Worm (Caenorhabditis elegans) whole organism, young adult: ENCODE data around the gene K01A6.6.

Experiments used
- B0019.2 ChIP-seq: fragments of 200-800 bp; sonication (Bioruptor generic); conservative IDR thresholded peaks from 2 replicates; pipeline ENCODE4 v1.3.6; 2022; ENCODE audit warnings: missing genetic modification reagents, missing genetic modification characterization, missing compliant biosample characterization
- B0336.3 ChIP-seq: fragments of 200-800 bp; sonication (Bioruptor generic); IDR thresholded peaks from 2 replicates; pipeline ENCODE4 v1.3.6; 2022; ENCODE audit warnings: missing genetic modification characterization, missing compliant biosample characterization
- D2030.7 ChIP-seq: fragments of 200-800 bp; sonication (Bioruptor generic); IDR thresholded peaks from 2 replicates; pipeline ENCODE4 v1.3.6; 2022; ENCODE audit warnings: missing genetic modification reagents, missing genetic modification characterization, missing compliant biosample characterization
- F10E7.11 ChIP-seq: sonication (generic microtip); optimal IDR thresholded peaks from 2 replicates; lab custom pipeline; 2017; ENCODE audit warnings: mild to moderate bottlenecking, missing genetic modification characterization, moderate library complexity, missing compliant biosample characterization
- F37B4.10 ChIP-seq: fragments of 200-800 bp; sonication (Bioruptor generic); IDR thresholded peaks from 2 replicates; pipeline ENCODE4 v1.3.6; 2022; ENCODE audit warnings: missing genetic modification characterization, missing compliant biosample characterization
- K11D2.4 ChIP-seq: fragments of 200-800 bp; sonication (Bioruptor generic); IDR thresholded peaks from 2 replicates; pipeline ENCODE4 v1.3.6; 2022; ENCODE audit warnings: missing genetic modification reagents, missing genetic modification characterization, missing compliant biosample characterization
- Y53G8AR.9 ChIP-seq: fragments of 200-800 bp; sonication (Bioruptor generic); conservative IDR thresholded peaks from 2 replicates; pipeline ENCODE4 v1.3.6; 2022; ENCODE audit warnings: missing genetic modification reagents, missing genetic modification characterization, missing compliant biosample characterization
- Y56A3A.18 ChIP-seq: fragments of 200-800 bp; sonication (Bioruptor generic); IDR thresholded peaks from 2 replicates; pipeline ENCODE4 v1.3.6; 2022; ENCODE audit warnings: missing genetic modification reagents, missing genetic modification characterization, missing compliant biosample characterization
- Y79H2A.3 ChIP-seq: fragments of 200-800 bp; sonication (Bioruptor generic); conservative IDR thresholded peaks from 2 replicates; pipeline ENCODE4 v1.3.6; 2022; ENCODE audit warnings: missing genetic modification reagents, missing genetic modification characterization, missing compliant biosample characterization
- attf-6 ChIP-seq: fragments of 200-800 bp; sonication (Bioruptor generic); IDR thresholded peaks from 2 replicates; pipeline ENCODE4 v1.3.6; 2022; ENCODE audit warnings: missing genetic modification reagents, missing genetic modification characterization, missing compliant biosample characterization
- bed-1 ChIP-seq: fragments of 200-800 bp; sonication (Bioruptor generic); IDR thresholded peaks from 2 replicates; pipeline ENCODE4 v1.3.6; 2022; ENCODE audit warnings: missing genetic modification reagents, missing genetic modification characterization, missing compliant biosample characterization
- bed-2 ChIP-seq: fragments of 200-800 bp; sonication (Bioruptor generic); IDR thresholded peaks from 2 replicates; pipeline ENCODE4 v1.3.6; 2022; ENCODE audit warnings: missing genetic modification reagents, missing genetic modification characterization, missing compliant biosample characterization
- cebp-1 ChIP-seq, 2 experiments: fragments of 200-800 bp in 1 of 2; sonication (Bioruptor generic) in 1 of 2; sonication (generic microtip) in 1 of 2; IDR thresholded peaks in 1 of 2; optimal IDR thresholded peaks in 1 of 2; 2 replicates each; pipeline versions ENCODE4 v1.3.6 to Lab custom; 2017 to 2022; ENCODE audit warnings: missing compliant biosample characterization in 2 of 2, missing genetic modification characterization in 2 of 2, mild to moderate bottlenecking in 1 of 2, missing genetic modification reagents in 1 of 2, moderate library complexity in 1 of 2
- cebp-2 ChIP-seq: fragments of 200-800 bp; sonication (Bioruptor generic); IDR thresholded peaks from 2 replicates; pipeline ENCODE4 v1.3.6; 2022; ENCODE audit warnings: missing genetic modification characterization, missing compliant biosample characterization
- ceh-100 ChIP-seq: fragments of 200-800 bp; sonication (Bioruptor generic); IDR thresholded peaks from 2 replicates; pipeline ENCODE4 v1.3.6; 2022; ENCODE audit warnings: missing genetic modification reagents, missing genetic modification characterization, missing compliant biosample characterization
- dpl-1 ChIP-seq: fragments of 150-350 bp; optimal IDR thresholded peaks from 2 replicates; lab custom pipeline; 2014; ENCODE audit warnings: missing biosample characterization, missing genetic modification reagents, missing genetic modification characterization
- efl-1 ChIP-seq: fragments of 150-350 bp; optimal IDR thresholded peaks from 2 replicates; lab custom pipeline; 2014; ENCODE audit warnings: missing biosample characterization, missing genetic modification reagents, missing genetic modification characterization
- egl-44 ChIP-seq: fragments of 200-800 bp; sonication (Bioruptor generic); IDR thresholded peaks from 2 replicates; pipeline ENCODE4 v1.3.6; 2022; ENCODE audit warnings: missing genetic modification reagents, missing genetic modification characterization, missing compliant biosample characterization
- ets-4 ChIP-seq: fragments of 200-800 bp; sonication (Bioruptor generic); optimal IDR thresholded peaks from 2 replicates; lab custom pipeline; 2018; ENCODE audit warnings: mild to moderate bottlenecking, missing genetic modification characterization, missing compliant biosample characterization
- him-1 ChIP-seq: sonication (generic microtip); optimal IDR thresholded peaks from 2 replicates; lab custom pipeline; 2016; ENCODE audit warnings: missing genotype, missing genetic modification reagents, missing genetic modification characterization, missing compliant biosample characterization
- hlh-26 ChIP-seq: fragments of 200-800 bp; sonication (Bioruptor generic); conservative IDR thresholded peaks from 2 replicates; pipeline ENCODE4 v1.3.6; 2022; ENCODE audit warnings: missing genetic modification reagents, missing genetic modification characterization, missing compliant biosample characterization
- let-607 ChIP-seq, 2 experiments: fragments of 200-800 bp in 1 of 2; sonication (Bioruptor generic) in 1 of 2; sonication (generic microtip) in 1 of 2; optimal IDR thresholded peaks; 2 replicates each; lab custom pipeline; 2016 to 2018; ENCODE audit warnings: mild to moderate bottlenecking in 2 of 2, missing compliant biosample characterization in 2 of 2, missing genetic modification characterization in 2 of 2, moderate library complexity in 2 of 2, missing genotype in 1 of 2
- lin-40 ChIP-seq: sonication (generic microtip); optimal IDR thresholded peaks from 2 replicates; lab custom pipeline; 2016; ENCODE audit warnings: missing genetic modification characterization, mild to moderate bottlenecking, missing compliant biosample characterization, missing genotype, missing genetic modification reagents
- lin-54 ChIP-seq: fragments of 200-800 bp; sonication (Bioruptor generic); optimal IDR thresholded peaks from 2 replicates; lab custom pipeline; 2018; ENCODE audit warnings: mild to moderate bottlenecking, missing genetic modification characterization, missing compliant biosample characterization
- lir-1 ChIP-seq: fragments of 200-800 bp; sonication (Bioruptor generic); conservative IDR thresholded peaks from 2 replicates; pipeline ENCODE4 v1.3.6; 2022; ENCODE audit warnings: missing genetic modification reagents, missing genetic modification characterization, missing compliant biosample characterization
- lsy-27 ChIP-seq: sonication (generic microtip); optimal IDR thresholded peaks from 2 replicates; lab custom pipeline; 2017; ENCODE audit warnings: missing genetic modification characterization, mild to moderate bottlenecking, missing compliant biosample characterization, antibody characterized with exemption, missing genotype, borderline replicate concordance; ENCODE audit not compliant: insufficient read depth
- madf-8 ChIP-seq: fragments of 200-800 bp; sonication (Bioruptor generic); conservative IDR thresholded peaks from 2 replicates; pipeline ENCODE4 v1.3.6; 2022; ENCODE audit warnings: missing genetic modification reagents, missing genetic modification characterization, missing compliant biosample characterization
- mcd-1 ChIP-seq: fragments of 200-800 bp; sonication (Bioruptor generic); IDR thresholded peaks from 2 replicates; pipeline ENCODE4 v1.3.6; 2022; ENCODE audit warnings: missing genetic modification reagents, missing genetic modification characterization, missing compliant biosample characterization
- mxl-1 ChIP-seq: sonication (generic microtip); optimal IDR thresholded peaks from 2 replicates; lab custom pipeline; 2016; ENCODE audit warnings: missing genetic modification characterization, missing compliant biosample characterization
- nhr-120 ChIP-seq: fragments of 200-800 bp; sonication (Bioruptor generic); IDR thresholded peaks from 2 replicates; pipeline ENCODE4 v1.3.6; 2022; ENCODE audit warnings: missing genetic modification characterization, missing compliant biosample characterization
- nhr-179 ChIP-seq: sonication (generic microtip); optimal IDR thresholded peaks from 2 replicates; lab custom pipeline; 2016; ENCODE audit warnings: mild to moderate bottlenecking, missing genetic modification characterization, missing compliant biosample characterization
- nhr-80 ChIP-seq: sonication (generic microtip); optimal IDR thresholded peaks from 2 replicates; lab custom pipeline; 2016; ENCODE audit warnings: missing genetic modification characterization, missing compliant biosample characterization
- pbrm-1 ChIP-seq: fragments of 200-800 bp; sonication (Bioruptor generic); IDR thresholded peaks from 2 replicates; pipeline ENCODE4 v1.3.6; 2022; ENCODE audit warnings: missing genetic modification reagents, missing genetic modification characterization, missing compliant biosample characterization
- rpc-1 ChIP-seq, 2 experiments: fragments of 150-350 bp in 1 of 2; sonication (generic microtip) in 1 of 2; optimal IDR thresholded peaks; 2 replicates each; lab custom pipeline; 2014 to 2018; ENCODE audit warnings: missing biosample characterization in 1 of 2, missing genetic modification characterization in 1 of 2, missing genetic modification reagents in 1 of 2, missing genotype in 1 of 2
- snpc-4 ChIP-seq, 5 experiments: fragments of 150-350 bp in 1 of 5; sonication (generic microtip) in 4 of 5; optimal IDR thresholded peaks; 2 replicates each; lab custom pipeline; 2014 to 2018; ENCODE audit warnings: missing genetic modification characterization in 5 of 5, missing biosample characterization in 3 of 5, antibody characterized with exemption in 2 of 5, mild to moderate bottlenecking in 2 of 5, missing compliant biosample characterization in 2 of 5, missing genotype in 2 of 5, moderate library complexity in 2 of 5, missing genetic modification reagents in 1 of 5
- tbx-9 ChIP-seq: sonication (generic microtip); optimal IDR thresholded peaks from 2 replicates; lab custom pipeline; 2016; ENCODE audit warnings: borderline replicate concordance, missing genetic modification characterization, inconsistent platforms, missing compliant biosample characterization
- tlf-1 ChIP-seq: fragments of 200-800 bp; sonication (Bioruptor generic); optimal IDR thresholded peaks from 2 replicates; lab custom pipeline; 2018; ENCODE audit warnings: mild to moderate bottlenecking, missing genetic modification characterization, missing compliant biosample characterization
- ztf-28 ChIP-seq: fragments of 200-800 bp; sonication (Bioruptor generic); IDR thresholded peaks from 2 replicates; pipeline ENCODE4 v1.3.6; 2022; ENCODE audit warnings: missing genetic modification reagents, missing genetic modification characterization, missing compliant biosample characterization
- ztf-3 ChIP-seq: fragments of 200-800 bp; sonication (Bioruptor generic); optimal IDR thresholded peaks from 2 replicates; lab custom pipeline; 2018; ENCODE audit warnings: mild to moderate bottlenecking, missing genetic modification characterization, missing compliant biosample characterization

The K01A6.6 gene

ce11 chrIV:11692071-11692673, 43.0 kb upstream of the K01A6.6 start (continued):
- TF ChIP-seq nhr-80 (tag; lab: Kevin White, UChicago) (peak; percentile 98), Y56A3A.18 (peak; percentile 45; the same call in 1 of the 2 replicates), pbrm-1 (GFP tag; lab: Robert Waterston, UW) (peak; percentile 42; the same call in 1 of the 2 replicates), Y53G8AR.9 (GFP tag; lab: Robert Waterston, UW) (no peak), snpc-4 (GFP tag; optimal IDR thresholded peaks at IDR 0.05; lab: Kevin White, UChicago) (no peak), snpc-4 (tag; optimal IDR thresholded peaks at IDR 0.05; lab: Kevin White, UChicago) (peak in 3 of 4 experiments; percentile 15 to 43 (median 25)), lin-54 (GFP tag; lab: Kevin White, UChicago) (peak; percentile 34)
- TF ChIP-seq, all 124 proteins: peak for 36

- no peak for TF ChIP-seq hlh-26 (GFP tag; lab: Robert Waterston, UW)
- no peak for TF ChIP-seq B0336.3
- TF ChIP-seq lin-40 (tag; lab: Kevin White, UChicago), result no peak
- no peak for TF ChIP-seq ztf-3 (GFP tag; lab: Kevin White, UChicago)
- TF ChIP-seq, all 124 proteins: peak for 0
These were observed 41.6 kb upstream of the K01A6.6 start, which contains the start of gene ZK792.12 for ce11 chrIV:11693493-11693892. ZK792.12 (plus strand) TSS chrIV:11693793.

ce11 chrIV:11694143-11694542, 41.0 kb upstream of the K01A6.6 start, which contains the start of gene ZK792.7:
ZK792.7 (plus strand) TSS chrIV:11694443.
- TF ChIP-seq mxl-1 (tag; lab: Kevin White, UChicago) (no peak), D2030.7 (no peak), lsy-27 (tag; lab: Kevin White, UChicago) (no peak), ztf-3 (GFP tag; lab: Kevin White, UChicago) (no peak), ceh-100 (GFP tag; lab: Robert Waterston, UW) (no peak), attf-6 (no peak), Y53G8AR.9 (GFP tag; lab: Robert Waterston, UW) (no peak), ztf-28 (GFP tag; lab: Robert Waterston, UW) (no peak), cebp-1 (GFP tag; IDR thresholded peaks at IDR 0.05; lab: Robert Waterston, UW) (no peak), cebp-1 (tag; optimal IDR thresholded peaks at IDR 0.05; lab: Kevin White, UChicago) (no peak), bed-2 (no peak), rpc-1 (optimal IDR thresholded peaks at IDR 0.05; lab: Kevin White, UChicago) (no peak), rpc-1 (tag; optimal IDR thresholded peaks at IDR 0.05; lab: Kevin White, UChicago) (no peak), snpc-4 (GFP tag; optimal IDR thresholded peaks at IDR 0.05; lab: Kevin White, UChicago) (no peak), snpc-4 (tag; optimal IDR thresholded peaks at IDR 0.05; lab: Kevin White, UChicago) (no peak), cebp-2 (no peak), efl-1 (no peak), lir-1 (GFP tag; lab: Robert Waterston, UW) (no peak), let-607 (tag; optimal IDR thresholded peaks at IDR 0.05; lab: Kevin White, UChicago) (no peak), K11D2.4 (GFP tag; lab: Robert Waterston, UW) (no peak), Y79H2A.3 (GFP tag; lab: Robert Waterston, UW) (no peak)

ce11 chrIV:11695634-11696033, 39.5 kb upstream of the K01A6.6 start:
- TF ChIP-seq tlf-1 (GFP tag; lab: Kevin White, UChicago) (peak; percentile 41), Y56A3A.18 (no peak), lin-40 (tag; lab: Kevin White, UChicago) (no peak), D2030.7 (peak; percentile 74), tbx-9 (tag; lab: Kevin White, UChicago) (no peak), B0019.2 (no peak), madf-8 (GFP tag; lab: Robert Waterston, UW) (peak; percentile 95), Y53G8AR.9 (GFP tag; lab: Robert Waterston, UW) (no peak), dpl-1 (GFP tag; lab: Kevin White, UChicago) (no peak), ets-4 (GFP tag; lab: Kevin White, UChicago) (no peak), bed-1 (GFP tag; lab: Robert Waterston, UW) (no peak), let-607 (tag; optimal IDR thresholded peaks at IDR 0.05; lab: Kevin White, UChicago) (no peak), F10E7.11 (tag; lab: Kevin White, UChicago) (no peak), nhr-120 (GFP tag; lab: Robert Waterston, UW) (no peak), lin-54 (GFP tag; lab: Kevin White, UChicago) (peak; percentile 63), him-1 (tag; lab: Kevin White, UChicago) (peak; percentile 76), F37B4.10 (GFP tag; lab: Robert Waterston, UW) (no peak), mcd-1 (GFP tag; lab: Robert Waterston, UW) (no peak), egl-44 (GFP tag; lab: Robert Waterston, UW) (no peak), ztf-3 (GFP tag; lab: Kevin White, UChicago) (no peak), nhr-179 (tag; lab: Kevin White, UChicago) (no peak)
